Fruit fly (Drosophila melanogaster) whole organism, prepupa: ENCODE measurements around the gene Scp2.

ENCODE experiments used
- CG10631 ChIP-seq: fragments of 200-800 bp; sonication (Bioruptor generic); optimal IDR thresholded peaks from 2 replicates; lab custom pipeline; 2016; ENCODE audit warnings: missing biosample characterization, missing genetic modification characterization
- CG11294 ChIP-seq: fragments of 200-800 bp; sonication (Bioruptor generic); IDR thresholded peaks from 2 replicates; pipeline ENCODE4 v1.3.6; 2022; ENCODE audit warnings: missing biosample characterization, missing genetic modification characterization
- CG11902 ChIP-seq: fragments of 200-800 bp; sonication (Bioruptor generic); optimal IDR thresholded peaks from 3 replicates; lab custom pipeline; 2016; ENCODE audit warnings: missing biosample characterization, missing genetic modification characterization
- CG15336 ChIP-seq: fragments of 200-800 bp; sonication (Bioruptor generic); IDR thresholded peaks from 2 replicates; pipeline ENCODE4 v1.3.6; 2022; ENCODE audit warnings: missing biosample characterization, missing genetic modification characterization
- CG1621 ChIP-seq: fragments of 200-800 bp; sonication (Bioruptor generic); optimal IDR thresholded peaks from 3 replicates; lab custom pipeline; 2018; ENCODE audit warnings: missing biosample characterization, mild to moderate bottlenecking, missing genetic modification characterization
- CG16779 ChIP-seq: fragments of 200-800 bp; sonication (Bioruptor generic); optimal IDR thresholded peaks from 3 replicates; lab custom pipeline; 2017; ENCODE audit warnings: missing biosample characterization, mild to moderate bottlenecking, missing genetic modification characterization
- CG3032 ChIP-seq: fragments of 200-800 bp; optimal IDR thresholded peaks from 2 replicates; lab custom pipeline; 2019; ENCODE audit warnings: missing biosample characterization, mild to moderate bottlenecking, missing genetic modification characterization, moderate library complexity
- CG31627 ChIP-seq: fragments of 200-800 bp; sonication (Bioruptor generic); optimal IDR thresholded peaks from 3 replicates; lab custom pipeline; 2016; ENCODE audit warnings: missing biosample characterization, missing genetic modification characterization
- CG32006 ChIP-seq: fragments of 200-800 bp; sonication (Bioruptor generic); optimal IDR thresholded peaks from 3 replicates; lab custom pipeline; 2017; ENCODE audit warnings: missing biosample characterization, mild to moderate bottlenecking, missing genetic modification characterization
- CG4318 ChIP-seq: fragments of 200-800 bp; sonication (Bioruptor generic); optimal IDR thresholded peaks from 3 replicates; lab custom pipeline; 2017; ENCODE audit warnings: missing biosample characterization, mild to moderate bottlenecking, missing genetic modification characterization
- CG6163 ChIP-seq: fragments of 200-800 bp; sonication (Bioruptor generic); IDR thresholded peaks from 3 replicates; pipeline ENCODE4 v1.3.6; 2022; ENCODE audit warnings: missing biosample characterization, missing genetic modification characterization
- CG6792 ChIP-seq: fragments of 200-800 bp; sonication (Bioruptor generic); optimal IDR thresholded peaks from 3 replicates; lab custom pipeline; 2016; ENCODE audit warnings: missing biosample characterization, missing genetic modification characterization
- CG6854 ChIP-seq: fragments of 200-800 bp; sonication (Bioruptor generic); optimal IDR thresholded peaks from 2 replicates; lab custom pipeline; 2017; ENCODE audit warnings: missing biosample characterization, mild to moderate bottlenecking, missing genetic modification characterization
- CG7368 ChIP-seq: fragments of 200-800 bp; sonication (Bioruptor generic); optimal IDR thresholded peaks from 3 replicates; lab custom pipeline; 2016; ENCODE audit warnings: missing biosample characterization, missing genetic modification characterization
- CG8119 ChIP-seq: fragments of 200-800 bp; sonication (Bioruptor generic); IDR thresholded peaks from 3 replicates; pipeline ENCODE4 v1.3.6; 2022; ENCODE audit warnings: missing biosample characterization, missing genetic modification characterization
- CG8632 ChIP-seq: fragments of 200-800 bp; sonication (Bioruptor generic); optimal IDR thresholded peaks from 3 replicates; lab custom pipeline; 2016; ENCODE audit warnings: missing biosample characterization, missing genetic modification characterization
- CG9139 ChIP-seq: fragments of 200-800 bp; sonication (Bioruptor generic); optimal IDR thresholded peaks from 3 replicates; lab custom pipeline; 2017; ENCODE audit warnings: missing biosample characterization, mild to moderate bottlenecking, missing genetic modification characterization
- Eip93F ChIP-seq: fragments of 200-800 bp; sonication (Bioruptor generic); optimal IDR thresholded peaks from 2 replicates; lab custom pipeline; 2016; ENCODE audit warnings: missing biosample characterization, mild to moderate bottlenecking, missing genetic modification characterization
- Ets21C ChIP-seq: fragments of 200-800 bp; sonication (Bioruptor generic); optimal IDR thresholded peaks from 3 replicates; lab custom pipeline; 2016; ENCODE audit warnings: missing biosample characterization, missing genetic modification characterization
- Ets96B ChIP-seq: fragments of 200-800 bp; optimal IDR thresholded peaks from 2 replicates; lab custom pipeline; 2019; ENCODE audit warnings: missing biosample characterization, mild to moderate bottlenecking, missing genetic modification characterization, moderate library complexity
- Gug ChIP-seq: fragments of 200-800 bp; sonication (Bioruptor generic); IDR thresholded peaks from 2 replicates; pipeline ENCODE4 v1.3.6; 2022; ENCODE audit warnings: missing biosample characterization, missing genetic modification characterization
- Hr38 ChIP-seq: sonication (Bioruptor generic); optimal IDR thresholded peaks from 2 replicates; lab custom pipeline; 2016; ENCODE audit warnings: missing biosample characterization, missing genetic modification characterization
- Lpt ChIP-seq: fragments of 200-800 bp; sonication (Bioruptor generic); optimal IDR thresholded peaks from 3 replicates; lab custom pipeline; 2016; ENCODE audit warnings: missing biosample characterization, missing genetic modification characterization
- OdsH ChIP-seq: fragments of 200-800 bp; sonication (Bioruptor generic); optimal IDR thresholded peaks from 3 replicates; lab custom pipeline; 2016; ENCODE audit warnings: missing biosample characterization, missing genetic modification characterization
- Smox ChIP-seq: fragments of 200-800 bp; sonication (Bioruptor generic); optimal IDR thresholded peaks from 3 replicates; lab custom pipeline; 2016; ENCODE audit warnings: missing biosample characterization, missing genetic modification characterization
- Sox102F ChIP-seq: fragments of 200-800 bp; sonication (Bioruptor generic); optimal IDR thresholded peaks from 2 replicates; lab custom pipeline; 2016; ENCODE audit warnings: missing biosample characterization, mild to moderate bottlenecking, missing genetic modification characterization
- Sox14 ChIP-seq: fragments of 200-800 bp; sonication (Bioruptor generic); optimal IDR thresholded peaks from 3 replicates; lab custom pipeline; 2016; ENCODE audit warnings: missing biosample characterization, missing genetic modification characterization
- acj6 ChIP-seq: fragments of 200-800 bp; sonication (Bioruptor generic); optimal IDR thresholded peaks from 3 replicates; lab custom pipeline; 2016; ENCODE audit warnings: missing biosample characterization, missing genetic modification characterization
- cyc ChIP-seq: fragments of 200-800 bp; sonication (Bioruptor generic); optimal IDR thresholded peaks from 3 replicates; lab custom pipeline; 2016; ENCODE audit warnings: missing biosample characterization, missing genetic modification characterization
- dac ChIP-seq: fragments of 200-800 bp; sonication (Bioruptor generic); optimal IDR thresholded peaks from 2 replicates; lab custom pipeline; 2017; ENCODE audit warnings: missing biosample characterization, mild to moderate bottlenecking, missing genetic modification characterization
- dsx ChIP-seq: fragments of 200-800 bp; optimal IDR thresholded peaks from 3 replicates; lab custom pipeline; 2019; ENCODE audit warnings: missing biosample characterization, mild to moderate bottlenecking, missing genetic modification characterization, moderate library complexity; ENCODE audit not compliant: poor library complexity, severe bottlenecking
- eg ChIP-seq: fragments of 200-800 bp; sonication (Bioruptor generic); IDR thresholded peaks from 3 replicates; pipeline ENCODE4 v1.3.6; 2022; ENCODE audit warnings: missing biosample characterization, missing genetic modification characterization
- esn ChIP-seq: fragments of 200-800 bp; sonication (Bioruptor generic); optimal IDR thresholded peaks from 2 replicates; lab custom pipeline; 2016; ENCODE audit warnings: missing biosample characterization, mild to moderate bottlenecking, missing genetic modification characterization, moderate library complexity
- fd85E ChIP-seq: fragments of 200-800 bp; sonication (Bioruptor generic); optimal IDR thresholded peaks from 3 replicates; lab custom pipeline; 2016; ENCODE audit warnings: missing biosample characterization, missing genetic modification characterization
- net ChIP-seq: fragments of 200-800 bp; sonication (Bioruptor generic); optimal IDR thresholded peaks from 3 replicates; lab custom pipeline; 2016; ENCODE audit warnings: missing biosample characterization, missing genetic modification characterization
- ss ChIP-seq, 2 experiments: fragments of 200-800 bp; sonication (Bioruptor generic); optimal IDR thresholded peaks; 2 replicates in 1 of 2; 3 replicates in 1 of 2; lab custom pipeline; 2017 to 2018; ENCODE audit warnings: mild to moderate bottlenecking in 2 of 2, missing biosample characterization in 2 of 2, missing genetic modification characterization in 2 of 2, moderate library complexity in 1 of 2
- svp ChIP-seq: fragments of 200-800 bp; sonication (Bioruptor generic); peaks from one replicate; lab custom pipeline; 2016; ENCODE audit warnings: missing biosample characterization, missing genetic modification characterization

The Scp2 gene

DNA sequence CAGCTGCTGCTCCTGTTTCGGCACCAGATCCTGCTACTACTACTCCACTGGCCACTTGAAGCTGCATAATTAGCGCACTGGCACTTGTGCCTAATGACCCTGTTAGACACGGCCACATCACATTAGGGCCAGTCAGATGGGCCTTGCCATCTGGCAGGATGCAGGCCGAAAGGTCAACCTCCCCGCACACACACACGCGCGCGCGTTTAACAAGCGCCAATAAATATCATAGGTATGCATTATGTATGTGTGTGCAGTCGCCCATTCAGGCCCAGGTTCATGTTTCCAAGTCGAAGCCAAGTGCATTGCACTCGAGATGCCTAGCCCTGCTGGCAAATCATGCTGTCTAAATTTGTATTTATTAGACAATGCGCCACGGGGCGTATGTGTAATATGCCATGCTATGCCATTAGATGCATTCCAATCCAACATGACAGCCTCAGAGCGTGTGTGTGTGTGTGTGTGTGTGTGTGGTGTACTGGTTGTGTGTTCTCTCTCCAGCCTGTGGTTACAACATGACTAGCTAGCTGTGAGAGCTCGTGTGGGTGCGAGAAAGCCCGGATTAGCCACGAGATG lies 44.5 kb downstream of the Scp2 start:
- TF ChIP-seq CG1621 (tag; lab: Kevin White, UChicago) (no peak), CG15336 (no peak), Sox14 (GFP tag; lab: Kevin White, UChicago) (no peak), Hr38 (GFP tag; lab: Kevin White, UChicago) (no peak), acj6 (GFP tag; lab: Kevin White, UChicago) (no peak), CG3032 (tag; lab: Kevin White, UChicago) (no peak), OdsH (GFP tag; lab: Kevin White, UChicago) (no peak), eg (GFP tag; lab: Robert Waterston, UW) (no peak), CG8119 (no peak), Lpt (GFP tag; lab: Kevin White, UChicago) (no peak), CG8632 (no peak), CG4318 (GFP tag; lab: Kevin White, UChicago) (no peak), dac (GFP tag; lab: Kevin White, UChicago) (no peak), net (GFP tag; lab: Kevin White, UChicago) (no peak), CG16779 (no peak)
- TF ChIP-seq, all 60 proteins: peak for 0

DNA sequence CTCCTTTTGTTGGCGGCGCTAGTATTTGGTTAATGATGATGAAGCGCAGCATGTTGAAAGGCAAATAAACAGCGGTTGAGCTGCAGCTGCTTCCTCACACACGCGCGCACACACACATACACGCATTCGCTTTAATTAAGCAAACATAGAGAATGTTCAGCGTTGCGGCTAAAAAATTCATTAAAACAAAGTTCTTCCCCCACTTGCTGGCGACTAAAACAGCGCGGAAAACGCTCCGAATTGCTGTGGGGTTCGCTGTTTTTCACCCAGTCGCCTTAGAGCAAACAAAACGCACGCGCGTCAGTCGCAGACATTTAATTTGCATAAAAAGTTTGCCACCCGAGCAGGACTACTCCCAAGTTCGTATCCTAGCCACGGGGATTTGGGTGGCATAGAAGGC lies 46.2 kb downstream of the Scp2 start:
- TF ChIP-seq Ets21C (GFP tag; lab: Kevin White, UChicago) (no peak), Gug (GFP tag; lab: Robert Waterston, UW) (no peak)
- TF ChIP-seq, all 60 proteins: peak for 0

DNA sequence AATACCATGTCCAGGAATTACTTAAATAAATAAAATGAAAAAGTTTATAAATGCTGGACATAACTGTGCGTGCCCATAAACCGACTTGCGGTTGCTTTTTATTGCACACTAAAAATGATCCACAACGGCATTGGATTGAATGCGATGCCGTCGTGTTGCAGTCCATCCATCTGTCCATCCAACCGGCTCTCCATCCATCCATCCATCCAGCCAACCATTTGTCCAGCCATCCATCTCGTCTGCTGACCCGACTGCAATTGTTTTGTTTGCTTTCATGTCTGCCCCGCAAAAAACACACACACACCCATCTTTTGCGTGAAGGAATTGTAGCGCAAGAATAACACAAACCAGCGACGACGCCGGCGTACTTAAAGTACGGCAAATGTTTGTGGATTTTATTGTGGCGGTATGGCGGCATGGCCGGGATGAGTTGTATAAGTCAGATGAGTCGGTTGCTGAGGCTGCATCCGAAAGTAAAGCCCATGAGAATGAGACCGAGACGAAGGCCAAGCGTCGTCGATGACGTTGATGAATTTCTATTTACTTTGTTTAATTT lies 49.6 kb downstream of the Scp2 start:
- TF ChIP-seq svp (GFP tag; lab: Kevin White, UChicago) (peak; percentile 20), ss (GFP tag; optimal IDR thresholded peaks at IDR 0.05; lab: Kevin White, UChicago) (peak in 1 of 2 experiments; percentile 21), Smox (no peak), dsx (GFP tag; lab: Kevin White, UChicago) (peak; percentile 43), CG1621 (tag; lab: Kevin White, UChicago) (peak; percentile 27), CG6792 (GFP tag; lab: Kevin White, UChicago) (no peak)

DNA sequence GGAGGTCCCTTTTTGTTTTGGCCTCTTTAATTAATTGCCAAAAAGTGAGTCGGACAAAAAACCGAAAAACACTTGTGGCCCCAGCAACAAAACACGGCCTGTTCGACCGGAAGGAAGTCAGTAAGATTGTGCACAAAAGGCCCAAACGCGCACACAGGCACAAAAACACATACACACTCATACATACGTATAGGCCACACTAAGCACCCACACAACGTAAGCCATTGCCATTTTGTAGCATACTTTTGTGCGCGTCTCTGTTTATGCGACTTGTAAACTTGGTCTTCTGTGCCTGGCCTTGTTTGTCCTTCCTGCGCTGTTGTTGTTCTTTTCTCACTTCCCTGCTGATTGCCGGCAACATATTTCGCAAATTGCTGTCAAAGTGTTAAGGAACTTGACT lies 53.0 kb downstream of the Scp2 start:
- TF ChIP-seq CG8119 (no peak), Lpt (GFP tag; lab: Kevin White, UChicago) (no peak), CG11294 (no peak), CG6854 (no peak), svp (GFP tag; lab: Kevin White, UChicago) (no peak), Ets21C (GFP tag; lab: Kevin White, UChicago) (no peak), ss (GFP tag; optimal IDR thresholded peaks at IDR 0.05; lab: Kevin White, UChicago) (no peak), CG3032 (tag; lab: Kevin White, UChicago) (no peak)

DNA sequence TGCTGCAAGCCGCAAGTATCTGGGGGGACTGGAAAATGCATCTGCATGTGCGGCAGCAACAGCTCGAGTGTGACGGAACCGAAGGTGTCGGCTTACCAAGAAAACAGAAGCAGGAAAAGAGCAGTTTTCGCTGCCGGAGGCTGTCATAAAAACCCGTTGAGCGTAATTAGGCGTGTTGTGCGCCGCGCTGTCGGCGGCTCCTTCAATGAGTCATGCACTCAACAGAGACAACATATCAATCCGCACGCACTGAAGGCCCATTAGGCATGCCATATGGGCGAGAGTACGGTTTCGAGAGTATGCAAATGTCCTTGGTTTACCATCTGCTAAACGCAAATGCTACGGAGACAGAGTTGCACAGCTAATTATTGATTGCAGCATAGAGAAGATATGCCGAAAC lies 55.0 kb downstream of the Scp2 start:
- TF ChIP-seq esn: no peak
- TF ChIP-seq CG10631 (GFP tag; lab: Kevin White, UChicago): no peak
- TF ChIP-seq CG4318 (GFP tag; lab: Kevin White, UChicago): no peak
- no peak for TF ChIP-seq Sox102F

DNA sequence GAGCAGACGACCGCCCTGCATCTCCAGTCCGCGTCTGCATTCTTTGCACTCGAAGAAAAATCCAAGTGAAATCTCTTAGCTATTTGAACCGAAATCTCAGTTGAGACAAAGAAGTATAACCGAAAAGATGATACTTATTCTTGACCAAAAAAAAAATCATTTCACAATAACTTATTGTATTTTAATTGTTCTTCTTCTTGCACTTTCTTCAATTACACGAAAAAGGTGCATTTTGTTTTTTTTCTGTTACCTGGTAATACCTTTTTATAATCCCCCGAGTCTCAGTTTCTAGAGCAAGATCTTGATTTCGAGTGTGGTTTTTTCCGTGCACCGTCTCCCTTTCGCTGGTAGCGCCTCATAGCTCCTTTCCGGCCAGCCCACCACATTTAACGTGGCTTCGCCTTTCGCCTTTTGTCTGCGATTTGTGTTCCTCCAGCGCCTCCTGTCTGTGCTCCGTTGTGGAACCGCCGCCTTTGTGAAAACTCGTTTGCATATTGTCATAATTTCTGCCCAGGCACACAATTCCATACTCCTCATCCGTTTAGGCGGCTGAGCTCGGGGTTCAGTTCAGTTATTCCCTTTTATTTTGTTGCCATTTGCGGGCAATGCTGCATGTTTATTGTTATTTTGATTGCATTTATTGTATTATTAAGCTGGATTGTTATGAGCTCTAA lies 56.6 kb downstream of the Scp2 start:
- TF ChIP-seq Ets96B (peak; percentile 86), Eip93F (GFP tag; lab: Kevin White, UChicago) (no peak), CG11902 (GFP tag; lab: Kevin White, UChicago) (peak; percentile 47), eg (GFP tag; lab: Robert Waterston, UW) (no peak), dsx (GFP tag; lab: Kevin White, UChicago) (peak; percentile 37), Lpt (GFP tag; lab: Kevin White, UChicago) (peak; percentile 87), CG32006 (GFP tag; lab: Kevin White, UChicago) (peak; percentile 73), CG16779 (peak; percentile 40), Gug (GFP tag; lab: Robert Waterston, UW) (no peak), esn (peak; percentile 58), fd85E (GFP tag; lab: Kevin White, UChicago) (peak; percentile 78), net (GFP tag; lab: Kevin White, UChicago) (peak; percentile 69), Smox (peak; percentile 44), Sox14 (GFP tag; lab: Kevin White, UChicago) (peak; percentile 83), cyc (GFP tag; lab: Kevin White, UChicago) (peak; percentile 47), CG6163 (GFP tag; lab: Robert Waterston, UW) (peak; percentile 83), ss (GFP tag; optimal IDR thresholded peaks at IDR 0.05; lab: Kevin White, UChicago) (peak; percentile 68), CG6792 (GFP tag; lab: Kevin White, UChicago) (peak; percentile 61), CG31627 (peak; percentile 41), CG11294 (no peak), CG7368 (GFP tag; lab: Kevin White, UChicago) (peak; percentile 58), CG9139 (GFP tag; lab: Kevin White, UChicago) (peak; percentile 48), CG1621 (tag; lab: Kevin White, UChicago) (peak; percentile 65)
